Fruit fly (Drosophila melanogaster) whole organism, embryonic: ENCODE results near the gene Cpr66Cb.

ENCODE experiments used
- Ada2b ChIP-seq: fragments of 200-800 bp; sonication (Bioruptor generic); IDR thresholded peaks from 2 replicates; pipeline ENCODE4 v1.3.6; 2022; ENCODE audit warnings: missing biosample characterization, missing genetic modification characterization
- Awh ChIP-seq: fragments of 200-800 bp; sonication (Bioruptor generic); IDR thresholded peaks from 2 replicates; pipeline ENCODE4, ENCODE4 v1.3.6; 2022; ENCODE audit warnings: missing biosample characterization, missing genetic modification characterization
- Blimp-1 ChIP-seq: fragments of 200-800 bp; sonication (Bioruptor generic); optimal IDR thresholded peaks from 3 replicates; lab custom pipeline; 2018; ENCODE audit warnings: missing biosample characterization, missing genetic modification characterization, mild to moderate bottlenecking, moderate library complexity, missing genetic modification reagents
- C15 ChIP-seq: fragments of 200-800 bp; sonication (Bioruptor generic); IDR thresholded peaks from 3 replicates; pipeline ENCODE4 v1.3.6; 2022; ENCODE audit warnings: missing biosample characterization, missing genetic modification characterization
- CG10321 ChIP-seq: fragments of 200-800 bp; sonication (Bioruptor generic); IDR thresholded peaks from 2 replicates; pipeline ENCODE4 v1.3.6; 2022; ENCODE audit warnings: missing biosample characterization, missing genetic modification characterization
- CG11504 ChIP-seq: fragments of 200-800 bp; sonication (Bioruptor generic); optimal IDR thresholded peaks from 3 replicates; lab custom pipeline; 2019; ENCODE audit warnings: missing biosample characterization, mild to moderate bottlenecking, missing genetic modification characterization, moderate library complexity
- CG13123 ChIP-seq: fragments of 200-800 bp; sonication (Bioruptor generic); optimal IDR thresholded peaks from 2 replicates; lab custom pipeline; 2016; ENCODE audit warnings: missing biosample characterization, missing genetic modification characterization
- CG14965 ChIP-seq: fragments of 200-800 bp; sonication (Bioruptor generic); optimal IDR thresholded peaks from 2 replicates; lab custom pipeline; 2016; ENCODE audit warnings: missing biosample characterization, missing genetic modification characterization, borderline replicate concordance
- CG1603 ChIP-seq: fragments of 200-800 bp; sonication (Bioruptor generic); optimal IDR thresholded peaks from 2 replicates; lab custom pipeline; 2019; ENCODE audit warnings: missing biosample characterization, mild to moderate bottlenecking, missing genetic modification characterization, moderate library complexity
- CG17359 ChIP-seq: fragments of 200-800 bp; sonication (Bioruptor generic); optimal IDR thresholded peaks from 3 replicates; lab custom pipeline; 2018; ENCODE audit warnings: missing biosample characterization, mild to moderate bottlenecking, missing genetic modification characterization, moderate library complexity
- CG18599 ChIP-seq: fragments of 200-800 bp; sonication (Bioruptor generic); optimal IDR thresholded peaks from 3 replicates; lab custom pipeline; 2017; ENCODE audit warnings: missing biosample characterization, missing genetic modification characterization, mild to moderate bottlenecking, moderate library complexity, missing genetic modification reagents
- CG2712 ChIP-seq: fragments of 200-800 bp; optimal IDR thresholded peaks from 3 replicates; lab custom pipeline; 2019; ENCODE audit warnings: missing biosample characterization, mild to moderate bottlenecking, missing genetic modification characterization, moderate library complexity
- CG32772 ChIP-seq: fragments of 200-800 bp; sonication (Bioruptor generic); IDR thresholded peaks from 2 replicates; pipeline ENCODE4 v1.3.6; 2022; ENCODE audit warnings: missing biosample characterization, missing genetic modification characterization
- CG33213 ChIP-seq: fragments of 200-800 bp; sonication (Bioruptor generic); optimal IDR thresholded peaks from 3 replicates; lab custom pipeline; 2016; ENCODE audit warnings: missing biosample characterization, missing genetic modification characterization
- CG5245 ChIP-seq: fragments of 200-800 bp; sonication (Bioruptor generic); optimal IDR thresholded peaks from 3 replicates; lab custom pipeline; 2016; ENCODE audit warnings: missing biosample characterization, missing genetic modification characterization
- CG6689 ChIP-seq: fragments of 200-800 bp; sonication (Bioruptor generic); IDR thresholded peaks from 2 replicates; pipeline ENCODE4 v1.3.6; 2022; ENCODE audit warnings: missing biosample characterization, missing genetic modification characterization
- CG8944 ChIP-seq: fragments of 200-800 bp; sonication (Bioruptor generic); optimal IDR thresholded peaks from 3 replicates; lab custom pipeline; 2016; ENCODE audit warnings: missing biosample characterization, missing genetic modification characterization
- Drgx ChIP-seq: fragments of 200-800 bp; sonication (Bioruptor generic); IDR thresholded peaks from 2 replicates; pipeline ENCODE4 v1.3.6; 2022; ENCODE audit warnings: missing biosample characterization, missing genetic modification characterization
- E2f1 ChIP-seq: fragments of 200-800 bp; sonication (Bioruptor generic); IDR thresholded peaks from 2 replicates; pipeline ENCODE4 v1.3.6; 2022; ENCODE audit warnings: missing biosample characterization, missing genetic modification characterization
- Ets65A ChIP-seq: fragments of 200-800 bp; sonication (Bioruptor generic); peaks from one replicate; lab custom pipeline; 2016; ENCODE audit warnings: missing biosample characterization, missing genetic modification characterization
- H15 ChIP-seq: fragments of 200-800 bp; sonication (Bioruptor generic); IDR thresholded peaks from 3 replicates; pipeline ENCODE4 v1.3.6; 2022; ENCODE audit warnings: missing biosample characterization, missing genetic modification characterization
- HHEX ChIP-seq: fragments of 200-800 bp; sonication (Bioruptor generic); optimal IDR thresholded peaks from 3 replicates; lab custom pipeline; 2017; ENCODE audit warnings: missing biosample characterization, mild to moderate bottlenecking, missing genetic modification characterization, missing genetic modification reagents
- HLH54F ChIP-seq: fragments of 200-800 bp; sonication (Bioruptor generic); optimal IDR thresholded peaks from 3 replicates; lab custom pipeline; 2016; ENCODE audit warnings: missing biosample characterization, missing genetic modification characterization
- Hr51 ChIP-seq, 2 experiments: fragments of 200-800 bp; sonication (Bioruptor generic); optimal IDR thresholded peaks; 2 replicates in 1 of 2; 3 replicates in 1 of 2; lab custom pipeline; 2016 to 2018; ENCODE audit warnings: missing biosample characterization in 2 of 2, missing genetic modification characterization in 2 of 2, mild to moderate bottlenecking in 1 of 2, moderate library complexity in 1 of 2
- Med ChIP-seq: fragments of 200-800 bp; sonication (Bioruptor generic); peaks from one replicate; lab custom pipeline; 2016; ENCODE audit warnings: missing biosample characterization, missing genetic modification characterization, mild to moderate bottlenecking, inconsistent platforms, moderate library complexity
- Sox102F ChIP-seq: fragments of 200-800 bp; sonication (Bioruptor generic); optimal IDR thresholded peaks from 2 replicates; lab custom pipeline; 2018; ENCODE audit warnings: missing biosample characterization, mild to moderate bottlenecking, missing genetic modification characterization, moderate library complexity
- Xrp1 ChIP-seq: fragments of 200-800 bp; sonication (Bioruptor generic); IDR thresholded peaks from 2 replicates; pipeline ENCODE4 v1.3.6; 2022; ENCODE audit warnings: missing biosample characterization, missing genetic modification characterization
- ase ChIP-seq: fragments of 200-800 bp; sonication (Bioruptor generic); IDR thresholded peaks from 3 replicates; pipeline ENCODE4 v1.3.6; 2022; ENCODE audit warnings: missing biosample characterization, missing genetic modification characterization
- bsh ChIP-seq, 2 experiments: fragments of 200-800 bp; sonication (Bioruptor generic); optimal IDR thresholded peaks; 2 replicates each; lab custom pipeline; 2017 to 2018; ENCODE audit warnings: mild to moderate bottlenecking in 2 of 2, missing biosample characterization in 2 of 2, missing genetic modification characterization in 2 of 2, moderate library complexity in 1 of 2
- chif ChIP-seq, 2 experiments: fragments of 200-800 bp; sonication (Bioruptor generic); optimal IDR thresholded peaks; 3 replicates each; lab custom pipeline; 2016; ENCODE audit warnings: missing biosample characterization in 2 of 2, missing genetic modification characterization in 2 of 2
- ci ChIP-seq: fragments of 200-800 bp; sonication (Bioruptor generic); IDR thresholded peaks from 3 replicates; pipeline ENCODE4 v1.3.6; 2022; ENCODE audit warnings: missing biosample characterization, missing genetic modification characterization
- croc ChIP-seq: fragments of 200-800 bp; sonication (Bioruptor generic); conservative IDR thresholded peaks from 3 replicates; pipeline ENCODE4 v1.3.6; 2022; ENCODE audit warnings: missing biosample characterization, missing genetic modification characterization
- crp ChIP-seq, 2 experiments: fragments of 200-800 bp; sonication (Bioruptor generic); optimal IDR thresholded peaks; 2 replicates in 1 of 2; 3 replicates in 1 of 2; lab custom pipeline; 2017; ENCODE audit warnings: missing biosample characterization in 2 of 2, missing genetic modification characterization in 2 of 2, mild to moderate bottlenecking in 1 of 2, moderate library complexity in 1 of 2
- dmrt99B ChIP-seq: fragments of 200-800 bp; sonication (Bioruptor generic); optimal IDR thresholded peaks from 2 replicates; lab custom pipeline; 2018; ENCODE audit warnings: missing biosample characterization, mild to moderate bottlenecking, missing genetic modification characterization, moderate library complexity
- eyg ChIP-seq: fragments of 200-800 bp; sonication (Bioruptor generic); optimal IDR thresholded peaks from 3 replicates; lab custom pipeline; 2016; ENCODE audit warnings: missing biosample characterization, missing genetic modification characterization
- gem ChIP-seq: fragments of 200-800 bp; sonication (Bioruptor generic); optimal IDR thresholded peaks from 2 replicates; lab custom pipeline; 2019; ENCODE audit warnings: missing biosample characterization, mild to moderate bottlenecking, missing genetic modification characterization, moderate library complexity
- gsb ChIP-seq: fragments of 200-800 bp; sonication (Bioruptor generic); IDR thresholded peaks from 2 replicates; pipeline ENCODE4 v1.3.6; 2022; ENCODE audit warnings: missing biosample characterization, missing genetic modification characterization
- gt ChIP-seq: fragments of 200-800 bp; sonication (Bioruptor generic); IDR thresholded peaks from 2 replicates; pipeline ENCODE4 v1.3.6; 2022; ENCODE audit warnings: missing biosample characterization, missing genetic modification characterization
- hb ChIP-seq: fragments of 200-800 bp; sonication (Bioruptor generic); IDR thresholded peaks from 3 replicates; pipeline ENCODE4 v1.3.6; 2022; ENCODE audit warnings: missing biosample characterization, missing genetic modification characterization; ENCODE audit not compliant: partially characterized antibody
- phol ChIP-seq: fragments of 200-800 bp; sonication (Bioruptor generic); optimal IDR thresholded peaks from 3 replicates; lab custom pipeline; 2018; ENCODE audit warnings: missing biosample characterization, mild to moderate bottlenecking, missing genetic modification characterization, moderate library complexity
- prd ChIP-seq, 3 experiments: fragments of >200 bp in 2 of 3; fragments of 200-800 bp in 1 of 3; sonication (Bioruptor generic) in 1 of 3; optimal IDR thresholded peaks in 2 of 3; IDR thresholded peaks in 1 of 3; 2 replicates in 2 of 3; 3 replicates in 1 of 3; pipeline versions ENCODE4 v1.3.6 to Lab custom; 2017 to 2022; ENCODE audit warnings: missing biosample characterization in 1 of 3, missing genetic modification characterization in 1 of 3
- ranshi ChIP-seq: fragments of 200-800 bp; sonication (Bioruptor generic); IDR thresholded peaks from 2 replicates; pipeline ENCODE4 v1.3.6; 2022; ENCODE audit warnings: missing biosample characterization, missing genetic modification characterization
- row ChIP-seq: fragments of 200-800 bp; sonication (Bioruptor generic); IDR thresholded peaks from 3 replicates; pipeline ENCODE4 v1.3.6; 2022; ENCODE audit warnings: missing biosample characterization, missing genetic modification characterization
- scrt ChIP-seq: fragments of 200-800 bp; sonication (Bioruptor generic); optimal IDR thresholded peaks from 2 replicates; lab custom pipeline; 2018; ENCODE audit warnings: missing biosample characterization, mild to moderate bottlenecking, missing genetic modification characterization, moderate library complexity
- twi ChIP-seq: fragments of 200-800 bp; optimal IDR thresholded peaks from 2 replicates; lab custom pipeline; 2019; ENCODE audit warnings: missing biosample characterization, mild to moderate bottlenecking, missing genetic modification characterization, moderate library complexity

Gene Cpr66Cb

dm6 chr3L:8315141-8315816 lies 21.2 kb upstream of the Cpr66Cb start, which contains the start of gene Cpsf6 (continued):
- TF ChIP-seq scrt (GFP tag; lab: Kevin White, UChicago) (peak; percentile 1), CG5245 (GFP tag; lab: Kevin White, UChicago) (peak; percentile 25), twi (tag; lab: Kevin White, UChicago) (no peak), gsb (GFP tag; lab: Robert Waterston, UW) (no peak), CG33213 (GFP tag; lab: Kevin White, UChicago) (peak; percentile 6), ci (GFP tag; lab: Robert Waterston, UW) (peak; percentile 82), ranshi (no peak; the same call in 1 of the 2 replicates), chif (GFP tag; optimal IDR thresholded peaks at IDR 0.05; lab: Kevin White, UChicago) (peak in 1 of 2 experiments; percentile 17), H15 (GFP tag; lab: Robert Waterston, UW) (peak; percentile 32; the same call in 1 of the 3 replicates), gt (GFP tag; lab: Robert Waterston, UW) (no peak), hb (GFP tag; lab: Robert Waterston, UW) (no peak), CG13123 (GFP tag; lab: Kevin White, UChicago) (no peak), eyg (no peak), HHEX (GFP tag; lab: Kevin White, UChicago) (peak; percentile 22)

dm6 chr3L:8318916-8319506 lies 17.5 kb upstream of the Cpr66Cb start, which contains the start of gene CG43059:
Gene CG43059 (minus strand): TSS chr3L:8318966.
- TF ChIP-seq crp (GFP tag; optimal IDR thresholded peaks at IDR 0.05; lab: Kevin White, UChicago) (no peak), HLH54F (no peak), ase (GFP tag; lab: Robert Waterston, UW) (0 out of 3 replicates have a peak, but pooled peaks have one; percentile 19), Ada2b (GFP tag; lab: Robert Waterston, UW) (0 out of 2 replicates have a peak, but pooled peaks have one; percentile 25), gem (tag; lab: Kevin White, UChicago) (peak; percentile 22), CG14965 (GFP tag; lab: Kevin White, UChicago) (no peak), E2f1 (GFP tag; lab: Robert Waterston, UW) (0 out of 2 replicates have a peak, but pooled peaks have one; percentile 15), bsh (GFP tag; optimal IDR thresholded peaks at IDR 0.05; lab: Kevin White, UChicago) (peak in 1 of 2 experiments; percentile 5), CG10321 (no peak), Xrp1 (GFP tag; lab: Robert Waterston, UW) (peak; percentile 20; the same call in 1 of the 2 replicates), CG6689 (no peak), phol (tag; lab: Kevin White, UChicago) (peak; percentile 21), CG2712 (peak; percentile 1), CG18599 (GFP tag; lab: Kevin White, UChicago) (no peak), Sox102F (peak; percentile 34), Med (peak; percentile 53), CG1603 (peak; percentile 28), Drgx (GFP tag; lab: Robert Waterston, UW) (peak; percentile 92), Blimp-1 (GFP tag; lab: Kevin White, UChicago) (peak; percentile 32), croc (GFP tag; lab: Robert Waterston, UW) (no peak), CG32772 (GFP tag; lab: Robert Waterston, UW) (no peak), Ets65A (GFP tag; lab: Kevin White, UChicago) (peak; percentile 38), row (GFP tag; lab: Robert Waterston, UW) (0 out of 3 replicates have a peak, but pooled peaks have one; percentile 9), CG8944 (GFP tag; lab: Kevin White, UChicago) (no peak), prd (optimal IDR thresholded peaks at IDR 0.05; lab: Kevin White, UChicago) (no peak), prd (GFP tag; IDR thresholded peaks at IDR 0.05; lab: Robert Waterston, UW) (peak; percentile 29; the same call in 1 of the 3 replicates), HHEX (GFP tag; lab: Kevin White, UChicago) (no peak), CG17359 (peak; percentile 1), Hr51 (GFP tag; optimal IDR thresholded peaks at IDR 0.05; lab: Kevin White, UChicago) (peak in 1 of 2 experiments; percentile 28), CG11504 (tag; lab: Kevin White, UChicago) (peak; percentile 35), dmrt99B (tag; lab: Kevin White, UChicago) (peak; percentile 8), Awh (GFP tag; lab: Robert Waterston, UW) (0 out of 2 replicates have a peak, but pooled peaks have one; percentile 29), C15 (GFP tag; lab: Robert Waterston, UW) (peak; percentile 22; the same call in 1 of the 3 replicates)
- TF ChIP-seq, all 482 proteins: peak for 22
